Worm (Caenorhabditis elegans): Measurements from ENCODE around the gene ttr-16.

ttr-16 gene

ce11 chrIV:11053652-11054317, 10.2 kb downstream of the ttr-16 start, which contains the start of the genes F36H1.12 and lin-3:
Gene F36H1.12 (minus strand): TSS chrIV:11053702.
Gene lin-3 (plus strand): TSS chrIV:11054308.
- TF ChIP-seq zip-5 (tag; optimal IDR thresholded peaks at IDR 0.05) (no peak), pha-4 (tag; optimal IDR thresholded peaks at IDR 0.05) (no peak), C08G9.2 (tag; optimal IDR thresholded peaks at IDR 0.05) (no peak), ceh-14 (tag; optimal IDR thresholded peaks at IDR 0.05) (no peak), ama-1 (optimal IDR thresholded peaks at IDR 0.05) (no peak), madf-2 (tag; optimal IDR thresholded peaks at IDR 0.05) (no peak), pat-9 (tag; optimal IDR thresholded peaks at IDR 0.05) (no peak), ceh-9 (tag; optimal IDR thresholded peaks at IDR 0.05) (no peak)

DNA sequence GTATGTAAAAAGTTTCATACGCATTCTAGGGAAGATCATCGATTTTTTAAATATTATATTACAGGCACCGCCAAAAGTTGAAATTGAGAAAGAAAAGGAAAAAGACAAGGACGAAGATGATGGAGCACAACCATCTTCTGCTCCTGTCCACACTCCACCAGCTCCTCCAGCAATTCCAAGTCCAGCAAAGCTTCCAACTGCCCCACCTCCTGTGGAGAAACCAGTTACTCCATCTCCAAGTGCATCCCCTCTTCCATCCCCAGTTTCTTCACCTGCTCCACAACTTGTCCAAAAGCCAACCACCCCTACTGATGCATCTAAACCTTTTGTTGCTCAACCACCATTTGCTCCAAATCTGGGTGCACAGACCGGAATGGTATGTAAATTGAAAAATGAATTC, 12.0 kb downstream of the ttr-16 start:
- TF ChIP-seq ceh-2 (tag; optimal IDR thresholded peaks at IDR 0.05) (no peak), zip-5 (tag; optimal IDR thresholded peaks at IDR 0.05) (no peak), ets-4 (tag; optimal IDR thresholded peaks at IDR 0.05) (no peak), ceh-45 (GFP tag; IDR thresholded peaks at IDR 0.05) (no peak), tbx-7 (tag; optimal IDR thresholded peaks at IDR 0.05) (no peak), unc-86 (tag; optimal IDR thresholded peaks at IDR 0.05) (no peak), pqm-1 (tag; optimal IDR thresholded peaks at IDR 0.05) (no peak), odd-2 (tag; optimal IDR thresholded peaks at IDR 0.05) (no peak), fax-1 (tag; optimal IDR thresholded peaks at IDR 0.05) (no peak), ceh-18 (tag; optimal IDR thresholded peaks at IDR 0.05) (no peak), ceh-30 (tag; optimal IDR thresholded peaks at IDR 0.05) (no peak), hlh-15 (tag; optimal IDR thresholded peaks at IDR 0.05) (no peak)

DNA sequence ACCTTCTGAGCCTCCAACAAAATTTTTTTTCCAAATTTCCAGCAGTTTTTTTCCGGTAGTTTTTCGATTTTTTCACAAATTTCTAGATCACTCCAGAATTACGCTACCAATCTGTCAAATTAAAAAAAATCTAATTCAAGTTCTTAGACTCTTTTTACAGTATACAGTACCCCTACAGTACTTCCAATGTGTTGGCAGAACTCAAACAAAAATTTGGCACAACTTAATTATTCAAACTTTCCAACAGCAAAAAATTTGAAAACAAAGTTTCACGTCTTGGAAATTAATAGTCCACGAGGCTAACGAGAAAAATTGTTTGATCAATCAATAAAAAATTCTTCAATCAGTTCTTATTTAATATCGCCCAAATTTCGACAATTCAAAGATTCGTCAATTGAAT, 14.1 kb downstream of the ttr-16 start, which contains the start of gene F36H1.3:
TSS of gene F36H1.3 (plus strand) at position 323 of the 400 bp plus-strand sequence.
- no peak for TF ChIP-seq ceh-30 (tag; optimal IDR thresholded peaks at IDR 0.05)
- TF ChIP-seq ama-1 (optimal IDR thresholded peaks at IDR 0.05) = no peak

ce11 chrIV:11048871-11049270, 15.1 kb downstream of the ttr-16 start, which contains the start of gene F36H1.11:
Gene F36H1.11 (plus strand): TSS chrIV:11049171.
- no peak for TF ChIP-seq hlh-13 (GFP tag; optimal IDR thresholded peaks at IDR 0.05)
- no peak for TF ChIP-seq pat-9 (tag; optimal IDR thresholded peaks at IDR 0.05)
- TF ChIP-seq hlh-30 (tag; optimal IDR thresholded peaks at IDR 0.05; ENCODE audit: insufficient read depth) = no peak
- TF ChIP-seq unc-42 (tag; optimal IDR thresholded peaks at IDR 0.05) = peak; percentile 44
- no peak for TF ChIP-seq tbx-7 (tag; optimal IDR thresholded peaks at IDR 0.05)
- TF ChIP-seq tbx-2 (tag; optimal IDR thresholded peaks at IDR 0.05) = no peak

DNA sequence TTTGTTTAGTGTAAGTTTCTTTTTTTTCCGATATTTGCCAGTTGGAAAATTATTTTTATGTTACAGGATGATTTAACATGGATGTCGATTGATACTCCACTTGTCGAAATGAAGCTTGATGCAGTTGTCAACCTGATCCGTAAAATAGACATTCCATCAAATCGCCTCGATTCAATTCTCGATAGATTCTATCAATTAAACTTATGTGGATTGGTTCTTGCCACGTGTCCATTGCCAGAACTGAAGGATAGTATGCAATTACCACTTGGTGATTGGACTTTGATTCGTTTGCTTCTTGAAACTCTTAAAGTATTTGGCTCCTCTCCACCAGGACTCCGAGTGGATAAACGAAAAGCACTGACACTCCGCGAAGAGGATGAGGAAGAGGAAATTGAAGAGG, 19.6 kb downstream of the ttr-16 start:
- TF ChIP-seq fkh-6 (tag; optimal IDR thresholded peaks at IDR 0.05) = no peak
- TF ChIP-seq ceh-34 (tag; optimal IDR thresholded peaks at IDR 0.05) = no peak
- TF ChIP-seq sdc-2 (tag; optimal IDR thresholded peaks at IDR 0.05) = no peak
- TF ChIP-seq ceh-6 (GFP tag; optimal IDR thresholded peaks at IDR 0.05) = no peak
- no peak for TF ChIP-seq F13H6.1 (tag; optimal IDR thresholded peaks at IDR 0.05)
- no peak for TF ChIP-seq ceh-2 (tag; optimal IDR thresholded peaks at IDR 0.05)
- TF ChIP-seq ceh-30 (tag; optimal IDR thresholded peaks at IDR 0.05) = no peak
- TF ChIP-seq fkh-10 (GFP tag; optimal IDR thresholded peaks at IDR 0.05) = no peak
- TF ChIP-seq unc-55 (GFP tag; optimal IDR thresholded peaks at IDR 0.05) = no peak
- no peak for TF ChIP-seq dmd-4 (tag; optimal IDR thresholded peaks at IDR 0.05; ENCODE audit: borderline replicate concordance)
- TF ChIP-seq ama-1 (optimal IDR thresholded peaks at IDR 0.05) = no peak

DNA sequence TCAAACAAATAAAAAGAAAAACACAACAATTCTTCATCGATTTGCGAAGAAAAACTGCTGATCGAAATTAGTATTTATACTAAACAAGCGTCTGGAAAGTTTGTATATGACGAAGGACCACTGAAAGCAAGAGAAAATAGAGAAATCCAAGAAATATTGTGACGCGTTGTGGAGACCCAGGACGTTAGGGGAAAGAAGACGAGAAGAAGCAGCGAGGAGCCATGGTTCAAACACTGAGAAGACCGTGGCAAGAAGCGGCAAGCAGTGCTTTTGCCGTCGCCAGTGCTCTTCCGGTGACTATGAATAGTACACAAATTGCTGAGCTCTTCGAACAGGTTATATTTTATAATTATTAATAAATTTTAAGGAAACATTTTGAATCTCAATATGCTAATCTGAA, 25.3 kb downstream of the ttr-16 start:
- peak; percentile 17 for TF ChIP-seq nfya-1 (tag; optimal IDR thresholded peaks at IDR 0.05)
- TF ChIP-seq pqm-1 (tag; optimal IDR thresholded peaks at IDR 0.05) = no peak
- TF ChIP-seq ceh-14 (tag; optimal IDR thresholded peaks at IDR 0.05) = no peak
- no peak for TF ChIP-seq K02D7.2 (tag; optimal IDR thresholded peaks at IDR 0.05)
- TF ChIP-seq tbx-2 (tag; optimal IDR thresholded peaks at IDR 0.05) = peak; percentile 6

All from whole organism, late embryonic.